Worm (Caenorhabditis elegans): ENCODE measurements around the gene ant-1.3.

ant-1.3 gene

DNA sequence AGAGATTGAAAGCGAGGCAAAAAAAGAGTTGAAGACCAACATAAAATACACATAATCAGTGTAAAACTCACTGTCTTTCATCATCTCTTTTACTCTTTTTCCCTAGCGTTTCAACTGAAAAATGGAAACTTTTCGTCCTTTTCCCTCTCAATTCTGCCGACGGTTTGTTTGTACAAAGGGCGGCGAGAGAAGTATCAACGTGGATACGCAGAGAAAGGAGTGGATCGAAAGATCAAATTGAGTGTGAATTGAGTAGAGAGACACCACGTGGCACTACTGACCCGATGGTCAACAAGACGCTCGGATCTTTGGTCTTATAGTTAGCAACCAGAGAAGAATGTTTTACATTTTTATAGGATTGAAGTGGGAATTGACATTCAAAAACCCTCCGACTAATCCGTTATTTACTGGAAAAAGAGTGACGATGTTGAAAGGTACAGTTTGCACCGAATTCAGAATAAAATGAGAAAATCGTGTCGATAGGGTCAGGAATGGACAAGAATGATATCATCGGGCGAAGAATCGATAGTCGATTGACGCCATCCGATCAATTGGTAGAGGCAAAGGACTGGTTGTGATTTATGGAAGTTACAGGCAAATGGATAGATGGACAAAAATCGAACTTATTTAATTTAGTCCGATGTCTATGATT, 38.0 kb downstream of the ant-1.3 start (continued):
- TF ChIP-seq egl-27 (tag; optimal IDR thresholded peaks at IDR 0.05) (peak in 1 of 2 experiments; percentile 25), rnt-1 (tag; optimal IDR thresholded peaks at IDR 0.05) (peak; percentile 30), nhr-85 (tag) (peak; percentile 98), mdl-1 (tag; optimal IDR thresholded peaks at IDR 0.05) (peak; percentile 46 to 96), nhr-77 (tag; optimal IDR thresholded peaks at IDR 0.05) (peak; percentile 79), ets-5 (GFP tag; IDR thresholded peaks at IDR 0.05) (no peak), mab-9 (GFP tag; IDR thresholded peaks at IDR 0.05) (no peak), elt-2 (tag; optimal IDR thresholded peaks at IDR 0.05) (peak; percentile 60), nhr-47 (tag; optimal IDR thresholded peaks at IDR 0.05) (peak; percentile 55), ceh-88 (GFP tag; IDR thresholded peaks at IDR 0.05) (0 out of 2 replicates have a peak, but pooled peaks have one; percentile 10), hlh-17 (GFP tag; optimal IDR thresholded peaks at IDR 0.05; ENCODE audit: borderline replicate concordance) (no peak), swsn-7 (tag; optimal IDR thresholded peaks at IDR 0.05) (peak; percentile 43), unc-30 (tag; optimal IDR thresholded peaks at IDR 0.05) (no peak), tlp-1 (tag; optimal IDR thresholded peaks at IDR 0.05) (no peak), F16B12.6 (tag; optimal IDR thresholded peaks at IDR 0.05) (no peak), unc-86 (tag; optimal IDR thresholded peaks at IDR 0.05) (no peak), elt-3 (tag; optimal IDR thresholded peaks at IDR 0.05) (peak in 4 of 6 experiments; percentile 13 to 68 (median 24)), efl-1 (optimal IDR thresholded peaks at IDR 0.05) (peak; percentile 7 to 40), efl-1 (GFP tag; optimal IDR thresholded peaks at IDR 0.05 in 1 of 2) (peak; percentile 6 to 87), ceh-63 (GFP tag; optimal IDR thresholded peaks at IDR 0.05) (no peak), mep-1 (tag; optimal IDR thresholded peaks at IDR 0.05) (peak; percentile 73), nhr-237 (tag; optimal IDR thresholded peaks at IDR 0.05) (peak; percentile 46), Y116A8C.19 (tag; optimal IDR thresholded peaks at IDR 0.05; ENCODE audit: borderline replicate concordance) (no peak), sptf-1 (tag; optimal IDR thresholded peaks at IDR 0.05) (no peak), ztf-11 (tag; optimal IDR thresholded peaks at IDR 0.05) (no peak), nhr-84 (tag; optimal IDR thresholded peaks at IDR 0.05) (no peak), fos-1 (tag; optimal IDR thresholded peaks at IDR 0.05) (peak; percentile 16), unc-98 (GFP tag; IDR thresholded peaks at IDR 0.05) (no peak), C16A3.4 (tag; optimal IDR thresholded peaks at IDR 0.05) (peak; percentile 40), grh-1 (GFP tag; IDR thresholded peaks at IDR 0.05) (0 out of 2 replicates have a peak, but pooled peaks have one; percentile 16), unc-130 (tag; optimal IDR thresholded peaks at IDR 0.05) (peak; percentile 20), pax-3 (tag; optimal IDR thresholded peaks at IDR 0.05) (peak; percentile 54), blmp-1 (tag; optimal IDR thresholded peaks at IDR 0.05) (peak; percentile 84), lin-15B (tag; optimal IDR thresholded peaks at IDR 0.05) (no peak), irx-1 (tag; optimal IDR thresholded peaks at IDR 0.05) (peak; percentile 50), sup-37 (GFP tag; optimal IDR thresholded peaks at IDR 0.05) (no peak), vab-15 (tag; optimal IDR thresholded peaks at IDR 0.05) (no peak), ces-1 (GFP tag; optimal IDR thresholded peaks at IDR 0.05) (no peak), C34B4.2 (tag; optimal IDR thresholded peaks at IDR 0.05) (no peak), nhr-28 (tag; optimal IDR thresholded peaks at IDR 0.05) (no peak), tbx-2 (tag; optimal IDR thresholded peaks at IDR 0.05) (peak; percentile 74)

DNA sequence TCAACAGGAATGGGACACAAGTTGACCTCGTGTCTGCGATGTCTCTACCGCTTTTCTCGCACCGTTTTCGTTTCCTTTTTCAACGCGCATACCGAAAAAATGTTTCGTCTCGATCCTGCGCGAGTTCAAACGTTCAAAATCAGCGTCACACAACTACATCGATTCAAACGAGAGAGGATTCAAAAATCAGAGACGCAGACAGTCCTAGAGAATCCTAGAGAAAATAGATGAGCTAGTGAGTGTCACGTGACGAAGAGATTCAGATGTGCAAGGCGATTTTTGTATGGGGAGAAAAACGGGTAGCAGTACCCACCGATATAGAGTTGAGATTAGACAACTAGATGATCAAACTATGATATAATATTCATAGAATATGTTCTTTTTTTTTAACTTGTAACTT, 39.1 kb downstream of the ant-1.3 start:
- TF ChIP-seq xbp-1 (tag; optimal IDR thresholded peaks at IDR 0.05) (peak; percentile 57), elt-3 (tag; optimal IDR thresholded peaks at IDR 0.05) (peak in 2 of 6 experiments; percentile 2 to 68), nhr-237 (tag; optimal IDR thresholded peaks at IDR 0.05) (no peak), nhr-20 (tag; optimal IDR thresholded peaks at IDR 0.05) (peak; percentile 96), skn-1 (tag; optimal IDR thresholded peaks at IDR 0.05) (peak; percentile 20), nhr-28 (tag; optimal IDR thresholded peaks at IDR 0.05) (no peak), lin-14 (GFP tag; optimal IDR thresholded peaks at IDR 0.05) (peak; percentile 86), swsn-7 (tag; optimal IDR thresholded peaks at IDR 0.05) (peak; percentile 59), grh-1 (GFP tag; IDR thresholded peaks at IDR 0.05) (peak; percentile 79), pqm-1 (tag; optimal IDR thresholded peaks at IDR 0.05) (no peak), blmp-1 (tag; optimal IDR thresholded peaks at IDR 0.05) (peak; percentile 77), efl-3 (GFP tag; optimal IDR thresholded peaks at IDR 0.05) (peak; percentile 12), pag-3 (tag; optimal IDR thresholded peaks at IDR 0.05; ENCODE audit: borderline replicate concordance, insufficient read depth) (no peak), sox-4 (tag; optimal IDR thresholded peaks at IDR 0.05) (no peak), nhr-77 (tag; optimal IDR thresholded peaks at IDR 0.05) (peak; percentile 33), ama-1 (optimal IDR thresholded peaks at IDR 0.05) (peak; percentile 9), rnt-1 (tag; optimal IDR thresholded peaks at IDR 0.05) (peak; percentile 67), jun-1 (tag; optimal IDR thresholded peaks at IDR 0.05) (peak; percentile 56), fkh-4 (tag; optimal IDR thresholded peaks at IDR 0.05; ENCODE audit: borderline replicate concordance) (no peak), lin-39 (tag; optimal IDR thresholded peaks at IDR 0.05) (peak; percentile 30)
